Worm (Caenorhabditis elegans): ENCODE results near the gene math-9.
A peak's percentile ranks its signal among the peaks of the same experiment; 100 is the strongest.

Gene math-9

DNA sequence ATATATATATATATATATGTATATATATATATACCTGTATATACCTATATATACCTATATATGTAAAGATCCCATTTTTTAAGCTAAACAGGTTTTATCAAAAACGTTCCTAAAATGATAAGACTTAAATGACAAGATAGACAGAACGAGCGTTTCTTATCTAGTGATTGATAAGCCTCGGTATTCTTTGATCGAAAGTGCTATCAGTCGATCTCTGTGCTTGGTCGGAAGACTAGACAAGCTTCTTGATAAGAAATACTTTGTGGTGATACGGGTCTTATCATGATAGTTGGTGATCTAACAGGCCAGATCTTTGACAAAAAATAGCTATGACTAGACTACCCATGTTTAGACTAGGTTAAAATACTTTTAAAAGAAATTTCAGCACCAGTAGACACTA, 38.9 kb downstream of the math-9 start:
- TF ChIP-seq duxl-1 (tag; optimal IDR thresholded peaks at IDR 0.05; ENCODE audit: poor library complexity) (peak; percentile 87), nhr-42 (GFP tag; IDR thresholded peaks at IDR 0.05) (peak; percentile 52; the same call in 1 of the 2 replicates), vab-7 (GFP tag; IDR thresholded peaks at IDR 0.05) (no peak), dmd-6 (GFP tag; IDR thresholded peaks at IDR 0.05) (peak; percentile 99), aha-1 (tag) (peak; percentile 38), saeg-2 (GFP tag; IDR thresholded peaks at IDR 0.05) (no peak), fos-1 (tag; optimal IDR thresholded peaks at IDR 0.05) (no peak), hlh-30 (tag; optimal IDR thresholded peaks at IDR 0.05; ENCODE audit: insufficient read depth) (peak; percentile 2), jun-1 (tag; optimal IDR thresholded peaks at IDR 0.05) (peak; percentile 34), nhr-77 (tag; optimal IDR thresholded peaks at IDR 0.05) (peak; percentile 94), mep-1 (tag; optimal IDR thresholded peaks at IDR 0.05) (no peak), F37D6.2 (tag; optimal IDR thresholded peaks at IDR 0.05) (no peak), hlh-11 (tag; optimal IDR thresholded peaks at IDR 0.05) (peak; percentile 92), tra-1 (GFP tag; IDR thresholded peaks at IDR 0.05) (peak; percentile 97), lin-1 (GFP tag; IDR thresholded peaks at IDR 0.05) (peak; percentile 97), mdl-1 (tag; optimal IDR thresholded peaks at IDR 0.05) (peak in 1 of 2 experiments; percentile 43), egl-27 (tag; optimal IDR thresholded peaks at IDR 0.05) (no peak), pqm-1 (tag; optimal IDR thresholded peaks at IDR 0.05) (peak; percentile 99), nhr-6 (tag; optimal IDR thresholded peaks at IDR 0.05) (peak; percentile 57), nhr-28 (tag; optimal IDR thresholded peaks at IDR 0.05) (peak; percentile 96), daf-16 (GFP tag; optimal IDR thresholded peaks at IDR 0.05) (no peak), daf-16 (tag; optimal IDR thresholded peaks at IDR 0.05) (peak; percentile 85), snpc-1.2 (GFP tag; IDR thresholded peaks at IDR 0.05) (no peak), mxl-3 (GFP tag; optimal IDR thresholded peaks at IDR 0.05) (peak; percentile 47), ctbp-1 (GFP tag; IDR thresholded peaks at IDR 0.05) (no peak), php-3 (GFP tag; IDR thresholded peaks at IDR 0.05) (peak; percentile 90)

DNA sequence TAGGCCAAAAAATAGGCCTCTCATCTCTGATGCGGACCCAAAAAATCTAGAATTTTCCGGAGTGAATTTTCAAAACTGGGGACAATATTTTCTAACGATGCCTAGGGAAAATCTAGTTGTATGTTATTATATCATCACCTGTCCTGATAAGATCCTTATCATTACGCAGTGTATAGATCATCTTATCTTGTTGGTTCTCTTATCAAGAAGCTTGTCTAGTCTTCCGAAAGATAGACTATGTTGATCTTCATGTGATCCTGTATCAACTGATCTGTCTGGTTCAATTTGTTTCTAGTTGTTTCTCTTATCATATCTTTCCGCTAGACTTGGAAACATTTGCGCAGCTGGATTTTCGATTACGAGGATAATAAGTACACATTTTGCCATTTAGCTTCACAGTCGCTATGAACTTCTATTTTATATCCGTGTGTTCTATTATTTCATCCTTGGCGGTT, 39.7 kb downstream of the math-9 start, which contains the start of gene C52E2.3:
C52E2.3 (plus strand) TSS at position 405 of the 455 bp plus-strand sequence.
- TF ChIP-seq zfp-3 (GFP tag; conservative IDR thresholded peaks at IDR 0.05), result no peak
- no peak for TF ChIP-seq dve-1 (tag; optimal IDR thresholded peaks at IDR 0.05; ENCODE audit: insufficient read depth)
- no peak for TF ChIP-seq nhr-25 (tag; optimal IDR thresholded peaks at IDR 0.05; ENCODE audit: borderline replicate concordance, insufficient read depth)
- no peak for TF ChIP-seq php-3 (GFP tag; IDR thresholded peaks at IDR 0.05)
- TF ChIP-seq daf-8 (GFP tag; IDR thresholded peaks at IDR 0.05), result no peak
- TF ChIP-seq hlh-11 (tag; optimal IDR thresholded peaks at IDR 0.05), result peak; percentile 6
- no peak for TF ChIP-seq ceh-44 (GFP tag; IDR thresholded peaks at IDR 0.05)
- TF ChIP-seq nhr-111 (GFP tag; optimal IDR thresholded peaks at IDR 0.05), result no peak

DNA sequence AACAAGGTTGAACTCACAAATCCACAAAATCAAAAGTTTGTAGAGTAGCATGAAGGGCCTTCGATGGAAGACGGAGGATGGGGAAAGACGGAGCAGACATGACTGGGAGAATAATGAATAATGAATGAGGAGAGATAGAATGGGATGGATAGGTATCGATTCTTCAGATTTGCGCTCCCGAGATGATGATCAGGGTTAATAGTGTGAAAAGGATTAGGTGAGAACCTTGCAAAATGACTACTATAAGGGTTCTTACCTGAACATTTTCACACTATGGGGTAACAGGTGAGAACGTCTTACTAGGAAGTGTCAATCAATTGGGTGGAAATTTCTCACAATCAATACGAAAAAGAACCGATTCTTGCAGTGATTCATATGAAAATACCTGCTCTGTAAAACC, 40.3 kb downstream of the math-9 start, which contains the start of gene fbxb-96:
fbxb-96 (minus strand) TSS at position 101 of the 400 bp plus-strand sequence.
- TF ChIP-seq nhr-28 (tag; optimal IDR thresholded peaks at IDR 0.05) (no peak), jun-1 (tag; optimal IDR thresholded peaks at IDR 0.05) (no peak), mdl-1 (tag; optimal IDR thresholded peaks at IDR 0.05) (no peak), ctbp-1 (GFP tag; IDR thresholded peaks at IDR 0.05) (no peak), zip-11 (GFP tag; IDR thresholded peaks at IDR 0.05) (no peak), daf-16 (GFP tag; optimal IDR thresholded peaks at IDR 0.05) (no peak), daf-16 (tag; optimal IDR thresholded peaks at IDR 0.05) (no peak), Y48G9A.11 (GFP tag; IDR thresholded peaks at IDR 0.05) (no peak), lin-1 (GFP tag; IDR thresholded peaks at IDR 0.05) (no peak), fkh-10 (GFP tag; optimal IDR thresholded peaks at IDR 0.05) (no peak), T26A8.4 (GFP tag; IDR thresholded peaks at IDR 0.05) (no peak), daf-12 (tag; optimal IDR thresholded peaks at IDR 0.05) (no peak), nhr-111 (GFP tag; optimal IDR thresholded peaks at IDR 0.05) (no peak), ZK337.2 (GFP tag; IDR thresholded peaks at IDR 0.05) (no peak), zfp-3 (GFP tag; conservative IDR thresholded peaks at IDR 0.05) (no peak)

Data from whole organism, L4 larva.